Worm (Caenorhabditis elegans) whole organism, L4 larva: ENCODE data around the gene F41F3.1.
A peak's percentile ranks its signal among the peaks of the same experiment; 100 is the strongest.

Experiments used
- F26F4.8 ChIP-seq: fragments of 200-800 bp; sonication (Bioruptor generic); conservative IDR thresholded peaks from 2 replicates; pipeline ENCODE4 v1.3.6; 2022; ENCODE audit warnings: missing genetic modification characterization, missing compliant biosample characterization
- F37D6.2 ChIP-seq: sonication (generic microtip); optimal IDR thresholded peaks from 2 replicates; lab custom pipeline; 2016; ENCODE audit warnings: mild to moderate bottlenecking, missing genetic modification characterization, missing compliant biosample characterization
- F49E8.2 ChIP-seq: sonication (generic microtip); optimal IDR thresholded peaks from 2 replicates; lab custom pipeline; 2016; ENCODE audit warnings: missing compliant biosample characterization, mild to moderate bottlenecking, missing genetic modification characterization, borderline replicate concordance
- T20F7.1 ChIP-seq: fragments of 200-800 bp; sonication (Bioruptor generic); optimal IDR thresholded peaks from 2 replicates; lab custom pipeline; 2018; ENCODE audit warnings: mild to moderate bottlenecking, missing genetic modification characterization, missing compliant biosample characterization
- T26A8.4 ChIP-seq: fragments of 200-800 bp; sonication (Bioruptor generic); IDR thresholded peaks from 2 replicates; pipeline ENCODE4 v1.3.6; 2022; ENCODE audit warnings: missing genetic modification characterization, missing compliant biosample characterization
- ZK546.5 ChIP-seq, 2 experiments: sonication (generic microtip); optimal IDR thresholded peaks; 2 replicates each; lab custom pipeline; 2017; ENCODE audit warnings: missing biosample characterization in 2 of 2, missing genetic modification characterization in 2 of 2
- ceh-28 ChIP-seq: fragments of 150-350 bp; optimal IDR thresholded peaks from 2 replicates; lab custom pipeline; 2014; ENCODE audit warnings: missing biosample characterization, missing genetic modification reagents, missing genetic modification characterization
- ceh-82 ChIP-seq: sonication (generic microtip); optimal IDR thresholded peaks from 2 replicates; lab custom pipeline; 2017; ENCODE audit warnings: missing biosample characterization, missing genetic modification characterization
- daf-12 ChIP-seq: fragments of 150-350 bp; optimal IDR thresholded peaks from 2 replicates; lab custom pipeline; 2014; ENCODE audit warnings: missing biosample characterization, missing genetic modification reagents, missing genetic modification characterization
- dmd-6 ChIP-seq: fragments of 200-800 bp; sonication (Bioruptor generic); IDR thresholded peaks from 2 replicates; pipeline ENCODE4 v1.3.6; 2022; ENCODE audit warnings: missing genetic modification reagents, missing genetic modification characterization, missing compliant biosample characterization
- dmd-8 ChIP-seq: fragments of 200-800 bp; sonication (Bioruptor generic); IDR thresholded peaks from 2 replicates; pipeline ENCODE4 v1.3.6; 2022; ENCODE audit warnings: missing genetic modification characterization, missing compliant biosample characterization
- dmd-9 ChIP-seq: fragments of 200-800 bp; sonication (Bioruptor generic); IDR thresholded peaks from 2 replicates; pipeline ENCODE4 v1.3.6; 2022; ENCODE audit warnings: missing genetic modification reagents, missing genetic modification characterization, missing compliant biosample characterization
- egl-27 ChIP-seq: sonication (generic microtip); optimal IDR thresholded peaks from 3 replicates; lab custom pipeline; 2017; ENCODE audit warnings: missing biosample characterization, missing genetic modification reagents, missing genetic modification characterization
- egl-43 ChIP-seq: fragments of 200-800 bp; sonication (Bioruptor generic); IDR thresholded peaks from 2 replicates; pipeline ENCODE4 v1.3.6; 2022; ENCODE audit warnings: missing genetic modification reagents, missing genetic modification characterization, missing compliant biosample characterization
- hif-1 ChIP-seq, 2 experiments: sonication (generic microtip); optimal IDR thresholded peaks; 2 replicates each; lab custom pipeline; 2016 to 2017; ENCODE audit warnings: missing compliant biosample characterization in 2 of 2, missing genetic modification characterization in 2 of 2, missing genetic modification reagents in 2 of 2, missing genotype in 2 of 2, mild to moderate bottlenecking in 1 of 2
- hlh-11 ChIP-seq: fragments of 200-800 bp; sonication (Bioruptor generic); optimal IDR thresholded peaks from 2 replicates; lab custom pipeline; 2018; ENCODE audit warnings: mild to moderate bottlenecking, missing genetic modification characterization, missing compliant biosample characterization
- hlh-30 ChIP-seq: sonication (generic microtip); optimal IDR thresholded peaks from 2 replicates; lab custom pipeline; 2017; ENCODE audit warnings: antibody characterized with exemption, mild to moderate bottlenecking, missing genetic modification characterization, missing compliant biosample characterization; ENCODE audit not compliant: insufficient read depth
- hmg-1.1 ChIP-seq: fragments of 200-800 bp; sonication (Bioruptor generic); IDR thresholded peaks from 2 replicates; pipeline ENCODE4 v1.3.6; 2022; ENCODE audit warnings: missing genetic modification reagents, missing genetic modification characterization, missing compliant biosample characterization
- lim-7 ChIP-seq: fragments of 200-800 bp; sonication (Bioruptor generic); IDR thresholded peaks from 2 replicates; pipeline ENCODE4 v1.3.6; 2022; ENCODE audit warnings: missing genetic modification characterization, missing compliant biosample characterization
- lin-15B ChIP-seq: fragments of 150-350 bp; sonication (generic microtip); optimal IDR thresholded peaks from 3 replicates; lab custom pipeline; 2014; ENCODE audit warnings: missing biosample characterization, missing genetic modification characterization
- lin-29 ChIP-seq: fragments of 200-800 bp; sonication (Bioruptor generic); IDR thresholded peaks from 2 replicates; pipeline ENCODE4 v1.3.6; 2022; ENCODE audit warnings: missing genetic modification reagents, missing genetic modification characterization, missing compliant biosample characterization
- lin-38 ChIP-seq: fragments of 200-800 bp; sonication (Bioruptor generic); IDR thresholded peaks from 2 replicates; pipeline ENCODE4 v1.3.6; 2022; ENCODE audit warnings: missing genetic modification reagents, missing genetic modification characterization, missing compliant biosample characterization
- lin-39 ChIP-seq: fragments of 150-350 bp; optimal IDR thresholded peaks from 2 replicates; lab custom pipeline; 2014; ENCODE audit warnings: missing biosample characterization, missing genetic modification reagents, missing genetic modification characterization
- lir-3 ChIP-seq: sonication (generic microtip); optimal IDR thresholded peaks from 2 replicates; lab custom pipeline; 2016; ENCODE audit warnings: mild to moderate bottlenecking, missing genetic modification characterization, missing compliant biosample characterization
- madf-5 ChIP-seq, 2 experiments: fragments of 200-800 bp; sonication (Bioruptor generic); IDR thresholded peaks; 2 replicates each; pipeline ENCODE4 v1.3.6; 2022; ENCODE audit warnings: missing compliant biosample characterization in 2 of 2, missing genetic modification characterization in 2 of 2
- madf-9 ChIP-seq: fragments of 200-800 bp; sonication (Bioruptor generic); conservative IDR thresholded peaks from 2 replicates; pipeline ENCODE4 v1.3.6; 2022; ENCODE audit warnings: missing genetic modification reagents, missing genetic modification characterization, missing compliant biosample characterization
- mdt-29 ChIP-seq: fragments of 200-800 bp; sonication (Bioruptor generic); IDR thresholded peaks from 2 replicates; pipeline ENCODE4 v1.3.6; 2022; ENCODE audit warnings: missing genetic modification reagents, missing genetic modification characterization, missing compliant biosample characterization
- mep-1 ChIP-seq: fragments of 150-350 bp; sonication (generic microtip); optimal IDR thresholded peaks from 3 replicates; lab custom pipeline; 2014; ENCODE audit warnings: missing biosample characterization, missing genetic modification characterization
- mes-2 ChIP-seq: sonication (generic microtip); optimal IDR thresholded peaks from 2 replicates; lab custom pipeline; 2016; ENCODE audit warnings: missing genotype, mild to moderate bottlenecking, missing genetic modification characterization, missing compliant biosample characterization; ENCODE audit not compliant: poor library complexity, severe bottlenecking
- mxl-3 ChIP-seq: fragments of 200-800 bp; sonication (Bioruptor generic); optimal IDR thresholded peaks from 2 replicates; lab custom pipeline; 2018; ENCODE audit warnings: mild to moderate bottlenecking, missing genetic modification characterization, missing compliant biosample characterization
- nhr-102 ChIP-seq: sonication (generic microtip); optimal IDR thresholded peaks from 2 replicates; lab custom pipeline; 2016; ENCODE audit warnings: mild to moderate bottlenecking, missing genetic modification characterization, moderate library complexity, missing compliant biosample characterization
- nhr-111 ChIP-seq: fragments of 200-800 bp; sonication (Bioruptor generic); optimal IDR thresholded peaks from 2 replicates; lab custom pipeline; 2018; ENCODE audit warnings: mild to moderate bottlenecking, missing genetic modification characterization, missing compliant biosample characterization
- nhr-28 ChIP-seq: fragments of 150-350 bp; optimal IDR thresholded peaks from 2 replicates; lab custom pipeline; 2014; ENCODE audit warnings: missing biosample characterization, missing genetic modification characterization
- nhr-41 ChIP-seq: fragments of 200-800 bp; sonication (Bioruptor generic); IDR thresholded peaks from 2 replicates; pipeline ENCODE4 v1.3.6; 2022; ENCODE audit warnings: missing genetic modification reagents, missing genetic modification characterization, missing compliant biosample characterization
- pha-4 ChIP-seq, 2 experiments: fragments of 150-350 bp in 1 of 2; fragments of 200-800 bp in 1 of 2; sonication (Bioruptor generic) in 1 of 2; IDR thresholded peaks in 1 of 2; optimal IDR thresholded peaks in 1 of 2; 2 replicates each; pipeline versions ENCODE4 v1.3.6 to Lab custom; 2014 to 2022; ENCODE audit warnings: missing genetic modification characterization in 2 of 2, missing genetic modification reagents in 2 of 2, missing biosample characterization in 1 of 2, missing compliant biosample characterization in 1 of 2
- php-3 ChIP-seq: fragments of 200-800 bp; sonication (Bioruptor generic); IDR thresholded peaks from 2 replicates; pipeline ENCODE4 v1.3.6; 2022; ENCODE audit warnings: missing genetic modification reagents, missing genetic modification characterization, missing compliant biosample characterization
- rbr-2 ChIP-seq: sonication (generic microtip); optimal IDR thresholded peaks from 2 replicates; lab custom pipeline; 2016; ENCODE audit warnings: missing genotype, missing genetic modification characterization, missing compliant biosample characterization
- sdz-12 ChIP-seq: fragments of 200-800 bp; sonication (Bioruptor generic); optimal IDR thresholded peaks from 2 replicates; lab custom pipeline; 2018; ENCODE audit warnings: mild to moderate bottlenecking, missing genetic modification characterization, missing compliant biosample characterization
- set-16 ChIP-seq: fragments of 200-800 bp; sonication (Bioruptor generic); IDR thresholded peaks from 2 replicates; pipeline ENCODE4 v1.3.6; 2022; ENCODE audit warnings: missing genetic modification reagents, missing genetic modification characterization, missing compliant biosample characterization
- skn-1 ChIP-seq: fragments of 150-350 bp; optimal IDR thresholded peaks from 2 replicates; lab custom pipeline; 2014; ENCODE audit warnings: missing biosample characterization, missing genetic modification characterization
- snpc-1.2 ChIP-seq: fragments of 200-800 bp; sonication (Bioruptor generic); IDR thresholded peaks from 2 replicates; pipeline ENCODE4 v1.3.6; 2022; ENCODE audit warnings: missing genetic modification reagents, missing genetic modification characterization, missing compliant biosample characterization
- snpc-4 ChIP-seq: fragments of 150-350 bp; optimal IDR thresholded peaks from 2 replicates; lab custom pipeline; 2014; ENCODE audit warnings: missing biosample characterization, missing genetic modification characterization
- spr-1 ChIP-seq: sonication (generic microtip); optimal IDR thresholded peaks from 2 replicates; lab custom pipeline; 2016; ENCODE audit warnings: mild to moderate bottlenecking, missing genetic modification characterization, missing compliant biosample characterization
- spr-3 ChIP-seq: fragments of 200-800 bp; sonication (Bioruptor generic); optimal IDR thresholded peaks from 2 replicates; lab custom pipeline; 2018; ENCODE audit warnings: mild to moderate bottlenecking, missing genetic modification characterization, missing compliant biosample characterization
- tra-1 ChIP-seq: fragments of 200-800 bp; sonication (Bioruptor generic); IDR thresholded peaks from 2 replicates; pipeline ENCODE4 v1.3.6; 2022; ENCODE audit warnings: missing genetic modification reagents, missing genetic modification characterization, missing compliant biosample characterization
- unc-130 ChIP-seq: sonication (generic microtip); optimal IDR thresholded peaks from 2 replicates; lab custom pipeline; 2016; ENCODE audit warnings: missing genetic modification reagents, missing genetic modification characterization, missing compliant biosample characterization
- vab-7 ChIP-seq: fragments of 200-800 bp; sonication (Bioruptor generic); IDR thresholded peaks from 2 replicates; pipeline ENCODE4 v1.3.6; 2022; ENCODE audit warnings: missing genetic modification reagents, missing genetic modification characterization, missing compliant biosample characterization
- zag-1 ChIP-seq: fragments of 150-350 bp; optimal IDR thresholded peaks from 2 replicates; lab custom pipeline; 2014; ENCODE audit warnings: missing biosample characterization, missing genetic modification characterization
- zfp-3 ChIP-seq: fragments of 200-800 bp; sonication (Bioruptor generic); conservative IDR thresholded peaks from 2 replicates; pipeline ENCODE4 v1.3.6; 2022; ENCODE audit warnings: missing genetic modification reagents, missing genetic modification characterization, missing compliant biosample characterization
- ztf-7 ChIP-seq: fragments of 150-350 bp; optimal IDR thresholded peaks from 2 replicates; lab custom pipeline; 2014; ENCODE audit warnings: missing biosample characterization, missing genetic modification characterization

Gene F41F3.1

DNA sequence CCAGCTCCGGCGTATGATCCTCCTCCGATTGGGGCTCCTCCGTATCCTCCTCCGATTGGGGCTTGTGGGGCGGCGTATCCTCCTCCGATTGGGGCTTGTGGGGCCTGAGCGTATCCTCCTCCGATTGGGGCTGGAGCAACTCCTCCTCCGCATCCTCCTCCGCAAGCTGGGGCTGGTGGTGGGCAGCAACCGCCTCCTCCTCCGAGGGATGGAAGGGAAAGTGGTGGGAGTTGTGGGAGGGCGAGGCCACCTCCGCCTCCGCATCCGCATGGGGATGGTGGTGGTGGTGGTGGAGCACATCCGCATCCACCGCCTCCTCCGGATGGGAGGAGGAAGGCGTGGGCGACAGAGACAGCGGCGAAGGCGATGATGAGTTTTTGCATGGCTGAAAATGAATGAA, 6.5 kb upstream of the F41F3.1 start, which contains the start of gene F41F3.3:
Gene F41F3.3, minus strand, starts transcription at position 383 of the 400 bp plus-strand sequence.
- TF ChIP-seq dmd-9 (GFP tag; lab: Robert Waterston, UW) (no peak), madf-5 (GFP tag; IDR thresholded peaks at IDR 0.05; lab: Robert Waterston, UW) (no peak), F37D6.2 (no peak), lin-29 (GFP tag; lab: Robert Waterston, UW) (no peak), tra-1 (no peak), zag-1 (no peak), spr-1 (peak; percentile 28), mep-1 (tag; lab: Kevin White, UChicago) (no peak), ztf-7 (tag; lab: Kevin White, UChicago) (no peak), ceh-82 (tag; lab: Kevin White, UChicago) (no peak), mdt-29 (no peak), rbr-2 (tag; lab: Kevin White, UChicago) (no peak), egl-27 (tag; lab: Kevin White, UChicago) (no peak), ZK546.5 (tag; optimal IDR thresholded peaks at IDR 0.05; lab: Kevin White, UChicago) (no peak), lim-7 (0 out of 2 replicates have a peak, but pooled peaks have one; percentile 51), lin-15B (tag; lab: Kevin White, UChicago) (no peak), lir-3 (tag; lab: Kevin White, UChicago) (no peak), dmd-8 (GFP tag; lab: Robert Waterston, UW) (0 out of 2 replicates have a peak, but pooled peaks have one; percentile 32), ceh-28 (no peak), nhr-102 (tag; lab: Kevin White, UChicago) (peak; percentile 29), F49E8.2 (tag; lab: Kevin White, UChicago) (no peak), hlh-11 (tag; lab: Kevin White, UChicago) (no peak), set-16 (peak; percentile 99), mes-2 (tag; lab: Kevin White, UChicago) (peak; percentile 30), snpc-4 (tag; lab: Kevin White, UChicago) (no peak), unc-130 (GFP tag; lab: Kevin White, UChicago) (no peak), vab-7 (no peak), dmd-6 (no peak), nhr-111 (no peak), mxl-3 (peak; percentile 12), skn-1 (tag; lab: Kevin White, UChicago) (no peak), lin-38 (GFP tag; lab: Robert Waterston, UW) (no peak), egl-43 (GFP tag; lab: Robert Waterston, UW) (peak; percentile 82), madf-9 (GFP tag; lab: Robert Waterston, UW) (no peak), nhr-28 (tag; lab: Kevin White, UChicago) (no peak), F26F4.8 (0 out of 2 replicates have a peak, but pooled peaks have one; percentile 38), pha-4 (GFP tag; IDR thresholded peaks at IDR 0.05; lab: Robert Waterston, UW) (peak; percentile 38; the same call in 1 of the 2 replicates), pha-4 (tag; optimal IDR thresholded peaks at IDR 0.05; lab: Kevin White, UChicago) (no peak), zfp-3 (GFP tag; lab: Robert Waterston, UW) (no peak), php-3 (0 out of 2 replicates have a peak, but pooled peaks have one; percentile 48), lin-39 (tag; lab: Kevin White, UChicago) (no peak), spr-3 (GFP tag; lab: Kevin White, UChicago) (peak; percentile 10), daf-12 (tag; lab: Kevin White, UChicago) (no peak), T26A8.4 (GFP tag; lab: Robert Waterston, UW) (peak; percentile 74), hlh-30 (tag; lab: Kevin White, UChicago) (no peak), hif-1 (tag; optimal IDR thresholded peaks at IDR 0.05; lab: Kevin White, UChicago) (peak in 1 of 2 experiments; percentile 14), hmg-1.1 (no peak), sdz-12 (peak; percentile 25), T20F7.1 (no peak), snpc-1.2 (peak; percentile 51; the same call in 1 of the 2 replicates), nhr-41 (GFP tag; lab: Robert Waterston, UW) (no peak)
